Worm (Caenorhabditis elegans) whole organism, L2 larva: Measurements from ENCODE around the gene Y39H10B.3.

ENCODE experiments used
- C34F6.9 ChIP-seq: fragments of 150-350 bp; optimal IDR thresholded peaks from 2 replicates; lab custom pipeline; 2014; ENCODE audit warnings: missing biosample characterization, missing genetic modification characterization
- F13H6.1 ChIP-seq: sonication (generic microtip); optimal IDR thresholded peaks from 2 replicates; lab custom pipeline; 2016; ENCODE audit warnings: missing genetic modification characterization, missing compliant biosample characterization
- Y55F3AM.14 ChIP-seq: fragments of 200-800 bp; sonication (Bioruptor generic); optimal IDR thresholded peaks from 2 replicates; lab custom pipeline; 2018; ENCODE audit warnings: mild to moderate bottlenecking, missing genetic modification characterization, missing compliant biosample characterization
- egl-27 ChIP-seq: sonication (generic microtip); optimal IDR thresholded peaks from 3 replicates; lab custom pipeline; 2017; ENCODE audit warnings: missing biosample characterization, missing genetic modification reagents, missing genetic modification characterization
- elt-3 ChIP-seq: sonication (generic microtip); optimal IDR thresholded peaks from 2 replicates; lab custom pipeline; 2017; ENCODE audit warnings: missing biosample characterization, missing genetic modification characterization
- fos-1 ChIP-seq: fragments of 150-350 bp; optimal IDR thresholded peaks from 2 replicates; lab custom pipeline; 2014; ENCODE audit warnings: missing biosample characterization, missing genetic modification characterization
- lin-11 ChIP-seq: fragments of 150-350 bp; sonication (generic microtip); optimal IDR thresholded peaks from 2 replicates; lab custom pipeline; 2014; ENCODE audit warnings: missing biosample characterization, missing genetic modification characterization, inconsistent platforms, mixed read lengths
- lin-39 ChIP-seq: fragments of 150-350 bp; optimal IDR thresholded peaks from 2 replicates; lab custom pipeline; 2014; ENCODE audit warnings: missing biosample characterization, missing genetic modification reagents, missing genetic modification characterization
- nhr-237 ChIP-seq: fragments of 150-350 bp; optimal IDR thresholded peaks from 2 replicates; lab custom pipeline; 2014; ENCODE audit warnings: missing biosample characterization, missing genetic modification characterization
- skn-1 ChIP-seq: sonication (generic microtip); optimal IDR thresholded peaks from 2 replicates; lab custom pipeline; 2017; ENCODE audit warnings: missing biosample characterization, missing genetic modification characterization
- snpc-4 ChIP-seq: fragments of 150-350 bp; optimal IDR thresholded peaks from 2 replicates; lab custom pipeline; 2014; ENCODE audit warnings: missing biosample characterization, missing genetic modification characterization

- no peak for TF ChIP-seq skn-1 (tag; lab: Kevin White, UChicago)
- TF ChIP-seq egl-27 (tag; lab: Kevin White, UChicago) = no peak
- no peak for TF ChIP-seq C34F6.9 (tag; lab: Kevin White, UChicago)
- no peak for TF ChIP-seq Y55F3AM.14 (GFP tag; lab: Kevin White, UChicago)
- TF ChIP-seq elt-3 (tag; lab: Kevin White, UChicago) = no peak
- no peak for TF ChIP-seq lin-11
- no peak for TF ChIP-seq lin-39 (tag; lab: Kevin White, UChicago)
- TF ChIP-seq nhr-237 (tag; lab: Kevin White, UChicago) = no peak
- TF ChIP-seq fos-1 (tag; lab: Kevin White, UChicago) = no peak
- no peak for TF ChIP-seq snpc-4
- no peak for TF ChIP-seq F13H6.1 (tag; lab: Kevin White, UChicago)
These were observed 35.6 kb downstream of the Y39H10B.3 start for ce11 chrV:3706167-3706566.
